Worm (Caenorhabditis elegans) whole organism, early embryonic: Measurements from ENCODE around the gene comt-5.

Source experiments
- B0310.2 ChIP-seq: sonication (generic microtip); optimal IDR thresholded peaks from 2 replicates; lab custom pipeline; 2016; ENCODE audit warnings: mild to moderate bottlenecking, missing genetic modification characterization, missing compliant biosample characterization
- F13C5.2 ChIP-seq: sonication (generic microtip); optimal IDR thresholded peaks from 2 replicates; lab custom pipeline; 2017; ENCODE audit warnings: mild to moderate bottlenecking, missing genetic modification characterization, inconsistent platforms, missing compliant biosample characterization
- aly-1 ChIP-seq: sonication (generic microtip); optimal IDR thresholded peaks from 2 replicates; lab custom pipeline; 2016; ENCODE audit warnings: missing genetic modification characterization, missing compliant biosample characterization
- ama-1 ChIP-seq: fragments of 150-350 bp; optimal IDR thresholded peaks from 2 replicates; lab custom pipeline; 2014
- ceh-13 ChIP-seq: fragments of 200-800 bp; sonication (Bioruptor generic); optimal IDR thresholded peaks from 2 replicates; lab custom pipeline; 2018; ENCODE audit warnings: mild to moderate bottlenecking, missing genetic modification characterization, missing compliant biosample characterization
- ceh-36 ChIP-seq: sonication (generic microtip); optimal IDR thresholded peaks from 2 replicates; lab custom pipeline; 2016; ENCODE audit warnings: missing genetic modification characterization, inconsistent platforms, missing compliant biosample characterization
- ets-7 ChIP-seq: sonication (generic microtip); optimal IDR thresholded peaks from 2 replicates; lab custom pipeline; 2016; ENCODE audit warnings: missing genotype, missing genetic modification characterization, missing compliant biosample characterization
- flt-1 ChIP-seq: fragments of 200-800 bp; sonication (Bioruptor generic); IDR thresholded peaks from 2 replicates; pipeline ENCODE4 v1.3.6; 2022; ENCODE audit warnings: missing genetic modification characterization, missing compliant biosample characterization
- hmbx-1 ChIP-seq: sonication (generic microtip); optimal IDR thresholded peaks from 2 replicates; lab custom pipeline; 2016; ENCODE audit warnings: mild to moderate bottlenecking, missing genetic modification characterization, missing compliant biosample characterization
- hmg-4 ChIP-seq: fragments of 200-800 bp; sonication (Bioruptor generic); optimal IDR thresholded peaks from 2 replicates; lab custom pipeline; 2018; ENCODE audit warnings: mild to moderate bottlenecking, missing genetic modification characterization, missing compliant biosample characterization
- hnd-1 ChIP-seq: sonication (generic microtip); optimal IDR thresholded peaks from 2 replicates; lab custom pipeline; 2016; ENCODE audit warnings: missing genetic modification characterization, missing compliant biosample characterization
- pes-1 ChIP-seq: fragments of 200-800 bp; sonication (Bioruptor generic); IDR thresholded peaks from 2 replicates; pipeline ENCODE4 v1.3.6; 2022; ENCODE audit warnings: missing genetic modification reagents, missing genetic modification characterization, missing compliant biosample characterization
- scrt-1 ChIP-seq: fragments of 200-800 bp; sonication (Bioruptor generic); IDR thresholded peaks from 2 replicates; pipeline ENCODE4 v1.3.6; 2022; ENCODE audit warnings: missing genetic modification characterization, missing compliant biosample characterization
- sea-1 ChIP-seq: fragments of 200-800 bp; sonication (Bioruptor generic); conservative IDR thresholded peaks from 2 replicates; pipeline ENCODE4 v1.3.6; 2022; ENCODE audit warnings: missing genetic modification characterization, missing compliant biosample characterization
- tbx-11 ChIP-seq: fragments of 200-800 bp; sonication (Bioruptor generic); IDR thresholded peaks from 2 replicates; pipeline ENCODE4 v1.3.6; 2022; ENCODE audit warnings: missing genetic modification characterization, missing compliant biosample characterization
- tbx-37 ChIP-seq: fragments of 200-800 bp; sonication (Bioruptor generic); conservative IDR thresholded peaks from 2 replicates; pipeline ENCODE4 v1.3.6; 2022; ENCODE audit warnings: missing genetic modification reagents, missing genetic modification characterization, missing compliant biosample characterization
- tra-4 ChIP-seq: sonication (generic microtip); optimal IDR thresholded peaks from 2 replicates; lab custom pipeline; 2017; ENCODE audit warnings: missing genetic modification characterization, missing compliant biosample characterization

comt-5 gene

ce11 chrV:2022374-2022773 is 31.0 kb downstream of the comt-5 start, which contains the start of gene F59A7.5:
Gene F59A7.5 (plus strand): TSS chrV:2022674.
- TF ChIP-seq hnd-1 (tag; lab: Kevin White, UChicago) (no peak), tbx-11 (GFP tag; lab: Robert Waterston, UW) (no peak), hmg-4 (no peak), pes-1 (GFP tag; lab: Robert Waterston, UW) (no peak), ama-1 (lab: Kevin White, UChicago) (no peak), tra-4 (tag; lab: Kevin White, UChicago) (no peak), aly-1 (tag; lab: Kevin White, UChicago) (no peak), flt-1 (GFP tag; lab: Robert Waterston, UW) (no peak), F13C5.2 (tag; lab: Kevin White, UChicago) (no peak), scrt-1 (GFP tag; lab: Robert Waterston, UW) (no peak), tbx-37 (no peak)

- TF ChIP-seq flt-1 (GFP tag; lab: Robert Waterston, UW) = no peak
- TF ChIP-seq tra-4 (tag; lab: Kevin White, UChicago) = no peak
- TF ChIP-seq F13C5.2 (tag; lab: Kevin White, UChicago) = no peak
- TF ChIP-seq hmg-4 = no peak
- no peak for TF ChIP-seq hnd-1 (tag; lab: Kevin White, UChicago)
Measured at ce11 chrV:2021283-2021682, 32.1 kb downstream of the comt-5 start.

- no peak for TF ChIP-seq pes-1 (GFP tag; lab: Robert Waterston, UW)
- TF ChIP-seq ama-1 (lab: Kevin White, UChicago) = no peak
- TF ChIP-seq scrt-1 (GFP tag; lab: Robert Waterston, UW) = no peak
- no peak for TF ChIP-seq tbx-11 (GFP tag; lab: Robert Waterston, UW)
- no peak for TF ChIP-seq tbx-37
- no peak for TF ChIP-seq hmg-4
- TF ChIP-seq ceh-36 (tag; lab: Kevin White, UChicago) = no peak
- TF ChIP-seq ceh-13 (GFP tag; lab: Kevin White, UChicago) = no peak
- no peak for TF ChIP-seq F13C5.2 (tag; lab: Kevin White, UChicago)
- no peak for TF ChIP-seq sea-1 (GFP tag; lab: Robert Waterston, UW)
- no peak for TF ChIP-seq ets-7 (tag; lab: Kevin White, UChicago)
- no peak for TF ChIP-seq aly-1 (tag; lab: Kevin White, UChicago)
- TF ChIP-seq hmbx-1 (tag; lab: Kevin White, UChicago) = no peak
- no peak for TF ChIP-seq flt-1 (GFP tag; lab: Robert Waterston, UW)
- TF ChIP-seq B0310.2 (tag; lab: Kevin White, UChicago) = no peak
- no peak for TF ChIP-seq tra-4 (tag; lab: Kevin White, UChicago)
- TF ChIP-seq hnd-1 (tag; lab: Kevin White, UChicago) = no peak
Measured at ce11 chrV:2018689-2019088, 34.7 kb downstream of the comt-5 start, which contains the start of gene F59A7.14. Gene F59A7.14 (plus strand): TSS chrV:2018989.

DNA sequence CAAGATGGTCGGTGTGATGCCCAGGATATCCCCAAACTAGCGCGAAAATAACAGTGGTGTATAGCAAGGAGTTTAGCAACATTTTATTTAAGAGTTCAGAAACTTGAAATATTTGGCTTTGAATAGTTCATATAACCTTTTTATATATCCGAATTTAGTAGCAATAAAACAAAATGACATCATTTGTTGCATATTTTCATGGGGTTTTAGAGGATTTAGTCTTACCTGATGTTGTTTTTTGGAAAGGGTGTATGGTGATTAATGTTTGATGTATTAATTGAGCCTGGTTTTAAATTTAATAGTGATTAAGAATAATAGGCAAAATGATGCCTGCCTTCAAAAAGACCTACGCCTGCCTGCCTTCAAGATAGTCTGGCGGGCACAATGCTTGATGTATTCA is 37.0 kb downstream of the comt-5 start, which contains the start of gene F59A7.2:
Gene F59A7.2 (minus strand): TSS at position 101 of the 400 bp plus-strand sequence.
- no peak for TF ChIP-seq hmbx-1 (tag; lab: Kevin White, UChicago)

DNA sequence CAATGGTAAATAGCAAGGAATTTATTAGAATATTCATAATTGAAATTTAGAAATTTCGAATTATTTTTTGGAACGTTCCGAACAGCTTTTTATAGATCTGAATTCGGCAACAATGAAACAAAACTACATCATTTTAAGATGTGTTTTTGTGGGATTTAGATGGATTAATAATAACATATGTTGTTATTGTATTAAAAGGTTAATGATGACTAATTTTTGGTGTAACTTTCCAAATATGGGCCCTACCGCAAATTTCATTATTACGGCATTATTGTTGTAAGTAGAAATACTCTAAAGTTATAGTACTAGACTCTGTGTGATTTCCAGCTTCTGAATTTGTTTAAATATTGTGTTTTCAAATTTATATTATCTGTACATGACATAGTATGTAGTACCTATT is 39.6 kb downstream of the comt-5 start, which contains the start of gene F59A7.11:
Gene F59A7.11 (minus strand): TSS at position 101 of the 400 bp plus-strand sequence.
- TF ChIP-seq hmbx-1 (tag; lab: Kevin White, UChicago) (no peak), tra-4 (tag; lab: Kevin White, UChicago) (no peak), ets-7 (tag; lab: Kevin White, UChicago) (no peak), sea-1 (GFP tag; lab: Robert Waterston, UW) (no peak), B0310.2 (tag; lab: Kevin White, UChicago) (no peak)

- TF ChIP-seq hnd-1 (tag; lab: Kevin White, UChicago) (no peak), ama-1 (lab: Kevin White, UChicago) (no peak), hmbx-1 (tag; lab: Kevin White, UChicago) (no peak), tbx-11 (GFP tag; lab: Robert Waterston, UW) (no peak), sea-1 (GFP tag; lab: Robert Waterston, UW) (no peak), ceh-13 (GFP tag; lab: Kevin White, UChicago) (no peak), F13C5.2 (tag; lab: Kevin White, UChicago) (no peak), aly-1 (tag; lab: Kevin White, UChicago) (no peak), ceh-36 (tag; lab: Kevin White, UChicago) (no peak), pes-1 (GFP tag; lab: Robert Waterston, UW) (no peak), tra-4 (tag; lab: Kevin White, UChicago) (no peak), flt-1 (GFP tag; lab: Robert Waterston, UW) (no peak), scrt-1 (GFP tag; lab: Robert Waterston, UW) (no peak), hmg-4 (no peak), ets-7 (tag; lab: Kevin White, UChicago) (no peak), tbx-37 (no peak), B0310.2 (tag; lab: Kevin White, UChicago) (no peak)
Measured at ce11 chrV:2011777-2012176, 41.6 kb downstream of the comt-5 start, which contains the start of gene F59A7.7. Gene F59A7.7 (plus strand): TSS chrV:2012077.

- TF ChIP-seq tbx-37 (no peak), hmg-4 (no peak), scrt-1 (GFP tag; lab: Robert Waterston, UW) (no peak), B0310.2 (tag; lab: Kevin White, UChicago) (no peak), hmbx-1 (tag; lab: Kevin White, UChicago) (no peak), aly-1 (tag; lab: Kevin White, UChicago) (no peak), flt-1 (GFP tag; lab: Robert Waterston, UW) (no peak), ama-1 (lab: Kevin White, UChicago) (no peak), hnd-1 (tag; lab: Kevin White, UChicago) (no peak), F13C5.2 (tag; lab: Kevin White, UChicago) (no peak), pes-1 (GFP tag; lab: Robert Waterston, UW) (no peak), ets-7 (tag; lab: Kevin White, UChicago) (no peak)
Measured at ce11 chrV:2008412-2008811, 45.0 kb downstream of the comt-5 start.
